Worm (Caenorhabditis elegans): ENCODE measurements around the gene F47B10.8.

- TF ChIP-seq jun-1 (tag; optimal IDR thresholded peaks at IDR 0.05) (no peak), unc-62 (GFP tag; optimal IDR thresholded peaks at IDR 0.05) (no peak)
Measured at ce11 chrX:10883203-10883602, 27.4 kb downstream of the F47B10.8 start, which contains the start of gene T21E8.7.

Data from whole organism, L3 larva.